Worm (Caenorhabditis elegans): ENCODE measurements around the gene twk-17.

Gene twk-17

ce11 chrX:7553331-7553730 lies 54.6 kb downstream of the twk-17 start:
- TF ChIP-seq nhr-237 (tag; optimal IDR thresholded peaks at IDR 0.05) (no peak), lin-15B (tag; optimal IDR thresholded peaks at IDR 0.05) (no peak), blmp-1 (tag; optimal IDR thresholded peaks at IDR 0.05) (peak; percentile 89)

ce11 chrX:7550452-7550851 lies 57.4 kb downstream of the twk-17 start:
- TF ChIP-seq zip-4 (GFP tag; optimal IDR thresholded peaks at IDR 0.05) (no peak), nhr-11 (tag; optimal IDR thresholded peaks at IDR 0.05) (no peak), hlh-17 (GFP tag; optimal IDR thresholded peaks at IDR 0.05; ENCODE audit: borderline replicate concordance) (no peak), dpl-1 (GFP tag; optimal IDR thresholded peaks at IDR 0.05) (no peak), blmp-1 (tag; optimal IDR thresholded peaks at IDR 0.05) (peak; percentile 63), efl-1 (optimal IDR thresholded peaks at IDR 0.05) (no peak), efl-1 (GFP tag; optimal IDR thresholded peaks at IDR 0.05 in 1 of 2) (peak in 1 of 2 experiments; percentile 90), lir-3 (tag; optimal IDR thresholded peaks at IDR 0.05; ENCODE audit: poor library complexity) (no peak), ceh-8 (GFP tag; optimal IDR thresholded peaks at IDR 0.05) (no peak), lsy-2 (tag; optimal IDR thresholded peaks at IDR 0.05) (no peak), egl-27 (tag; optimal IDR thresholded peaks at IDR 0.05) (no peak), mef-2 (tag; optimal IDR thresholded peaks at IDR 0.05) (no peak), nhr-28 (tag; optimal IDR thresholded peaks at IDR 0.05) (no peak), nhr-85 (tag) (peak; percentile 28), ceh-88 (GFP tag; IDR thresholded peaks at IDR 0.05) (no peak), elt-3 (tag; optimal IDR thresholded peaks at IDR 0.05) (peak in 1 of 6 experiments; percentile 51), nhr-71 (tag; optimal IDR thresholded peaks at IDR 0.05) (no peak), aha-1 (tag; optimal IDR thresholded peaks at IDR 0.05) (no peak), nhr-19 (GFP tag; conservative IDR thresholded peaks at IDR 0.05) (no peak), unc-86 (tag; optimal IDR thresholded peaks at IDR 0.05) (no peak)
